Worm (Caenorhabditis elegans) whole organism, early embryonic: ENCODE results near the gene F25E5.16.

Experiments used
- B0310.2 ChIP-seq: sonication (generic microtip); optimal IDR thresholded peaks from 2 replicates; lab custom pipeline; 2016; ENCODE audit warnings: mild to moderate bottlenecking, missing genetic modification characterization, missing compliant biosample characterization
- F13C5.2 ChIP-seq: sonication (generic microtip); optimal IDR thresholded peaks from 2 replicates; lab custom pipeline; 2017; ENCODE audit warnings: mild to moderate bottlenecking, missing genetic modification characterization, inconsistent platforms, missing compliant biosample characterization
- aly-1 ChIP-seq: sonication (generic microtip); optimal IDR thresholded peaks from 2 replicates; lab custom pipeline; 2016; ENCODE audit warnings: missing genetic modification characterization, missing compliant biosample characterization
- ama-1 ChIP-seq: fragments of 150-350 bp; optimal IDR thresholded peaks from 2 replicates; lab custom pipeline; 2014
- ceh-13 ChIP-seq: fragments of 200-800 bp; sonication (Bioruptor generic); optimal IDR thresholded peaks from 2 replicates; lab custom pipeline; 2018; ENCODE audit warnings: mild to moderate bottlenecking, missing genetic modification characterization, missing compliant biosample characterization
- ceh-36 ChIP-seq: sonication (generic microtip); optimal IDR thresholded peaks from 2 replicates; lab custom pipeline; 2016; ENCODE audit warnings: missing genetic modification characterization, inconsistent platforms, missing compliant biosample characterization
- ets-7 ChIP-seq: sonication (generic microtip); optimal IDR thresholded peaks from 2 replicates; lab custom pipeline; 2016; ENCODE audit warnings: missing genotype, missing genetic modification characterization, missing compliant biosample characterization
- flt-1 ChIP-seq: fragments of 200-800 bp; sonication (Bioruptor generic); IDR thresholded peaks from 2 replicates; pipeline ENCODE4 v1.3.6; 2022; ENCODE audit warnings: missing genetic modification characterization, missing compliant biosample characterization
- hmbx-1 ChIP-seq: sonication (generic microtip); optimal IDR thresholded peaks from 2 replicates; lab custom pipeline; 2016; ENCODE audit warnings: mild to moderate bottlenecking, missing genetic modification characterization, missing compliant biosample characterization
- hmg-4 ChIP-seq: fragments of 200-800 bp; sonication (Bioruptor generic); optimal IDR thresholded peaks from 2 replicates; lab custom pipeline; 2018; ENCODE audit warnings: mild to moderate bottlenecking, missing genetic modification characterization, missing compliant biosample characterization
- hnd-1 ChIP-seq: sonication (generic microtip); optimal IDR thresholded peaks from 2 replicates; lab custom pipeline; 2016; ENCODE audit warnings: missing genetic modification characterization, missing compliant biosample characterization
- pes-1 ChIP-seq: fragments of 200-800 bp; sonication (Bioruptor generic); IDR thresholded peaks from 2 replicates; pipeline ENCODE4 v1.3.6; 2022; ENCODE audit warnings: missing genetic modification reagents, missing genetic modification characterization, missing compliant biosample characterization
- scrt-1 ChIP-seq: fragments of 200-800 bp; sonication (Bioruptor generic); IDR thresholded peaks from 2 replicates; pipeline ENCODE4 v1.3.6; 2022; ENCODE audit warnings: missing genetic modification characterization, missing compliant biosample characterization
- sea-1 ChIP-seq: fragments of 200-800 bp; sonication (Bioruptor generic); conservative IDR thresholded peaks from 2 replicates; pipeline ENCODE4 v1.3.6; 2022; ENCODE audit warnings: missing genetic modification characterization, missing compliant biosample characterization
- tbx-11 ChIP-seq: fragments of 200-800 bp; sonication (Bioruptor generic); IDR thresholded peaks from 2 replicates; pipeline ENCODE4 v1.3.6; 2022; ENCODE audit warnings: missing genetic modification characterization, missing compliant biosample characterization
- tbx-37 ChIP-seq: fragments of 200-800 bp; sonication (Bioruptor generic); conservative IDR thresholded peaks from 2 replicates; pipeline ENCODE4 v1.3.6; 2022; ENCODE audit warnings: missing genetic modification reagents, missing genetic modification characterization, missing compliant biosample characterization
- tra-4 ChIP-seq: sonication (generic microtip); optimal IDR thresholded peaks from 2 replicates; lab custom pipeline; 2017; ENCODE audit warnings: missing genetic modification characterization, missing compliant biosample characterization

Gene F25E5.16

DNA sequence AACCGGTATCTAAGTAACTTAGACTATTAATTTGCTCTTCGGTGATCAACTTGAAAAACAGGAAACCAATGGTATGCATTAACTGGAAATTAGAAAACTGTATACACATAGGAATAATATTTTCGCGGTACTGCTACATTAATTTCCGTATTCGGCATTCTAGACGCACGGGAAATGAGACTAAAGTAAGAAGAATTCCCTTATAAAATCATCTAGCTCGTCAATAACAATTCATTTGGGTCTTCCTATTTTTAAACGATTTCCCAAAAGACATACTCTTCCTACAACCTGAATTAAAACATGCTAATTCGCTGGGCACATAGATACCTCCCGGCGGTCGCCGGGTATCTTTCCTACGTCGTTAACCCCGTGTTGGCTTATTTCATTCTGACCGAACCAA lies 35.7 kb upstream of the F25E5.16 start, which contains the start of gene srj-13:
Gene srj-13 (plus strand): TSS at position 301 of the 400 bp plus-strand sequence.
- TF ChIP-seq F13C5.2 (no peak), ets-7 (tag; lab: Kevin White, UChicago) (no peak), ama-1 (lab: Kevin White, UChicago) (no peak), tbx-11 (no peak), flt-1 (GFP tag; lab: Robert Waterston, UW) (no peak), pes-1 (GFP tag; lab: Robert Waterston, UW) (no peak), B0310.2 (tag; lab: Kevin White, UChicago) (no peak), tbx-37 (GFP tag; lab: Robert Waterston, UW) (no peak), ceh-13 (GFP tag; lab: Kevin White, UChicago) (no peak)

DNA sequence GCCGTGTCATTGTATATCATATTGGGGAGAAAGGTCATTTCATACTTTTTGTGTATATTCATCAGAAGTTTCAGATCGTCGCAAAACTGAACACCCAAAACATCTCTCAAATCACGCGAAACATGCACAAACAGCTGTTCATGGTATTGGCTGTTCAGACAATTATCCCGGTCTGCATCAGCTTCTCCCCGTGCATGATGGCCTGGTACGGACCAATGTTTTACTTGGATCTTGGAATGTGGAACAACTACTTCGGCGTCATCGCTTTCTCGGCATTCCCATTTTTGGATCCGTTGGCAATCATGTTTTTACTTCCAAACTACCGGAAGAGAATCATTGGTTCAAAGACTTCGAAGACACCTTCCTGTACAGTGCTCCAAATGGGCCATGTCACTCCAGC lies 34.6 kb upstream of the F25E5.16 start:
- no peak for TF ChIP-seq pes-1 (GFP tag; lab: Robert Waterston, UW)

DNA sequence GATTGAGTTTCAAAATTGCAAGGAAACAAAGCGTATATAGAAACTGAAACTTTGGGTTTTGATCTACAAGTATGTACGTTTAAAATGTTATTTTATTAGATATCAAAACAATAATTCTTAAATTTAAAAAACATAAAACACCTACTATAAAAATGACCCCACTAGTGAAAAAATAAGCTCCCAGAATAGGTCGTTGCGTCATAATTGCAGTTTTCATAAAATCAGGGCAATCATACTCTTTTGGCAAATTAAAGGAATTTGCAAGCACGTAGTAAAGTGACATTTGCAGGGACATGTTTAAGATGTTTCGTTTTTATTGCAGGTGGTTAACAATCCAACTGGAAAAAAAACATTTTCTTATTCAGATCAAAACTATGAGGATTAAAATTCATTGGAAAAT lies 29.6 kb upstream of the F25E5.16 start, which contains the start of gene srt-6:
Gene srt-6 (minus strand): TSS at position 295 of the 400 bp plus-strand sequence.
- TF ChIP-seq hnd-1 (tag; lab: Kevin White, UChicago): no peak

DNA sequence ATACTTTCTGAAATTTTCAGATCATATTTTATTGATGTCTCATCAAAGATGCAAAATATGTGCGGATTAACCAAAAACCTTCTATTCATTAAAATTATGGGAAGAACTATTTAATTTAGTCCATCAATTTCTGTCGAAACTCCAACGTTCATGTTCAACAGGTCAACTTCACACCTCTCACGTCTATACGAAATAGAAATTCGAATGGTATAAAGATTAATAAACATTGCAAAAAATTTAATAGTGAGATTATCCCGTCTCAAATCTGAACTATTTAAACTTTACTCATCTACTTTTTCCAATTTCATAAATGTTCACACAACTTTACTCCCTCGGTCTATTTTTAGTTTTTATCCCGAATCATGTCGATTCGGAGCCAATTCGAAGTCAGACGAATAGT lies 28.5 kb upstream of the F25E5.16 start, which contains the start of gene R13D7.2:
Gene R13D7.2 (plus strand): TSS at position 301 of the 400 bp plus-strand sequence.
- no peak for TF ChIP-seq tbx-37 (GFP tag; lab: Robert Waterston, UW)
- no peak for TF ChIP-seq pes-1 (GFP tag; lab: Robert Waterston, UW)
- TF ChIP-seq ama-1 (lab: Kevin White, UChicago): no peak
- no peak for TF ChIP-seq F13C5.2
- no peak for TF ChIP-seq ets-7 (tag; lab: Kevin White, UChicago)
- TF ChIP-seq sea-1 (GFP tag; lab: Robert Waterston, UW): no peak
- no peak for TF ChIP-seq hmg-4
- TF ChIP-seq scrt-1: no peak
- TF ChIP-seq aly-1 (tag; lab: Kevin White, UChicago): no peak
- TF ChIP-seq tra-4: no peak
- TF ChIP-seq flt-1 (GFP tag; lab: Robert Waterston, UW): no peak
- no peak for TF ChIP-seq B0310.2 (tag; lab: Kevin White, UChicago)
- TF ChIP-seq tbx-11: no peak
- TF ChIP-seq ceh-36: no peak

DNA sequence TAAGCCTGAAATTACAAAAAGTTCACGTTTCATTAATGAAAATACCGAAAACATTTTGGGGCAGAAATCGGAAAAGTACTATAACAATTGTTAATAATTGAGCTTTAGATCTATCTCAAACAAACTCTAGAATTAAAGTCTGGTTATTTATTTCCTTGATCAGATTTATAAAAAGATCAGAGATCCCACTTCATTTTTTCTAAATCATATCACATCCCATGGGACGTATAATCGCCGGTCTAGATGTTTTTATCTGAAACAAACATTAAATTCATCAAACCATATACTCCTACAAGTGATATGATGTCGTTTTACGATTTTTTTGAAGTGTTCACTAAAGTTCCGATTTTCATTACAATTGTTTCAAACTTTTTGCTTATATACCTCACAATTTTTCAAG lies 26.4 kb upstream of the F25E5.16 start, which contains the start of gene str-41:
Gene str-41 (plus strand): TSS at position 301 of the 400 bp plus-strand sequence.
- TF ChIP-seq ama-1 (lab: Kevin White, UChicago): no peak
- no peak for TF ChIP-seq hnd-1 (tag; lab: Kevin White, UChicago)
- TF ChIP-seq tbx-37 (GFP tag; lab: Robert Waterston, UW): no peak
- no peak for TF ChIP-seq F13C5.2
- TF ChIP-seq scrt-1: no peak
- TF ChIP-seq tra-4: no peak
- no peak for TF ChIP-seq ceh-36
- TF ChIP-seq aly-1 (tag; lab: Kevin White, UChicago): no peak
- no peak for TF ChIP-seq B0310.2 (tag; lab: Kevin White, UChicago)

DNA sequence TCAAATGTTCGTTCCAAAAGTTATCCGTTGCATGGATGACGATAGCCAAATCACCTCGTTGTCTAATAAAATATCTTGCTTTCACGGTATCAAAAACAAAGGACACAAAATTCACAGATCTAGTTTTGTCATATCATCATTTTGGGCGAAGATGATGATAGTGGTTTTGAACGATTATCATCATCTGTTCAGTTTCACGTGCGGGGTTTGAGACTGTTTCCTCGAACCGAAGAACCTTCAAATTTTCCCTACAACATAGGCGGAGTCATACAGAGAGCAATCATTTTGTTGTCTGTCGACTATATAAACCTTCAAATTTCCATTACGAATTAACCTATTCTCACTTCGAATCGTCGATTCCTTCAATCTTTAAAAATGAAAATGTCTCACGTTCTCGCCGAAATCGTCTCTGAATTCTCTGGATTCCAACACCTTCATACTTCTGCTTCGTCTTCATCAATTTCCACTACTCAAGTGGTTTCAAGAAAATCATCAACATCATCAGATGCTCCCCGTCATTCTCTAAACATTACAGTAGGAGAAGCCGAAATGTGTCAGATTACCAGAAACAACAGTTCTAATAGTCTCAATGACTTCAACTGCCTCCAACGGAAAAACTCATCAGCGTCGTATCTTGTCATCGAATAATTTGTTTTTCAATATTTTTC lies 24.8 kb upstream of the F25E5.16 start, which contains the start of gene F18E3.11:
Gene F18E3.11 (plus strand): TSS at position 376 of the 668 bp plus-strand sequence.
- TF ChIP-seq B0310.2 (tag; lab: Kevin White, UChicago) (no peak), hnd-1 (tag; lab: Kevin White, UChicago) (no peak), sea-1 (GFP tag; lab: Robert Waterston, UW) (no peak), tra-4 (no peak), tbx-37 (GFP tag; lab: Robert Waterston, UW) (no peak), pes-1 (GFP tag; lab: Robert Waterston, UW) (no peak), flt-1 (GFP tag; lab: Robert Waterston, UW) (no peak), ets-7 (tag; lab: Kevin White, UChicago) (no peak), F13C5.2 (no peak), hmg-4 (no peak), ceh-13 (GFP tag; lab: Kevin White, UChicago) (no peak), scrt-1 (no peak), aly-1 (tag; lab: Kevin White, UChicago) (no peak), tbx-11 (no peak), ceh-36 (no peak), hmbx-1 (tag; lab: Kevin White, UChicago) (no peak), ama-1 (lab: Kevin White, UChicago) (no peak)

DNA sequence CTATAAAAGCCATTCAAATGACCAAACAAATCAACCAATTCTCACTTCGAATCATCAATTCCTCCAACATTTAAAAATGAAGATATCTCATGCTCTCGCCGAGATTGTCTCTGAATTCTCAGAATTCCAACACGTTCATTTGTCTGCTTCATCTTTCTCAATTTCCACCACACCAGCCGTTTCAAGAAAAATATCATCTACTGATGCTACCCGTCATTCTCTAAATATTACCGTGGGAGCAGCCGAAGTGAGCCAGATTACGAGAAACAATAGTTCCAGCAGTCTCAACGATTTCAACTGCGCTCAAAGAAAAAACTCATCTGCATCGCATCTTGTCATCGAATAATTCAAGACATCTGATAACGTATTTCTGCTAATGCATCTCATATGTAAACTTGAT lies 23.2 kb upstream of the F25E5.16 start, which contains the start of gene F18E3.12:
Gene F18E3.12 (plus strand): TSS at position 77 of the 400 bp plus-strand sequence.
- TF ChIP-seq ceh-13 (GFP tag; lab: Kevin White, UChicago) (no peak), F13C5.2 (no peak), sea-1 (GFP tag; lab: Robert Waterston, UW) (no peak), tbx-37 (GFP tag; lab: Robert Waterston, UW) (no peak), hnd-1 (tag; lab: Kevin White, UChicago) (no peak), aly-1 (tag; lab: Kevin White, UChicago) (no peak), tra-4 (no peak), tbx-11 (no peak), ceh-36 (no peak), pes-1 (GFP tag; lab: Robert Waterston, UW) (no peak), scrt-1 (no peak), flt-1 (GFP tag; lab: Robert Waterston, UW) (no peak), ama-1 (lab: Kevin White, UChicago) (no peak), hmg-4 (no peak), B0310.2 (tag; lab: Kevin White, UChicago) (no peak), ets-7 (tag; lab: Kevin White, UChicago) (no peak), hmbx-1 (tag; lab: Kevin White, UChicago) (no peak)
